Fruit fly (Drosophila melanogaster): ENCODE data around the gene CG2926.

CG2926 gene

DNA sequence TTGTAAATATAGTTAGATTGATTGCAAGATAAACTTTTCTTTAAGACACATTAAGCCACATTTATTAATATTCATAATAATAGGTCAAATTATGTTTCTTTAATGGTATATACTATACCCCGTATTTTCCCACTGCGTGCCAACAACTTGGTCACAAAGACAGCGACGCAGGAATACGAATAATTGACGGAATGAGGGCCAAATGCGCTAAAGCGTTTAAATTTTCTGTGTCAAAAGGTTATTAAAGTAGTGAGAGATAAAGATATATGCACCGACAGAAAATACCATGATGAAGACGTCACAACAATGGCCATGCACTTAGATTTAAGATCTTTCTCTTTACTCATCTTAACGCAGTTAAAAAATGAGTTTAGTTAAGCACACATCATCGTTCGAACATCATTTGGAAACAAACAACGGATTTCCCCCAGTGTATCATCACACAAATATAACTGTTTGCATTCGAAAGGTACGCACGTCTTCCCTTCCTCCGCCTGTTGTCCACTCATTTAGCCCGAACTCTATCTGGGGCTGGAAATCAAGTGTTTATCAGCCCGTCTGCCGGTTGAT, 32.3 kb upstream of the CG2926 start (continued):
- TF ChIP-seq HLH4C (GFP tag; IDR thresholded peaks at IDR 0.05; ENCODE audit: partially characterized antibody) (no peak), fd96Cb (tag; optimal IDR thresholded peaks at IDR 0.05) (peak; percentile 70), CG11695 (GFP tag; IDR thresholded peaks at IDR 0.05) (peak; percentile 41; the same call in 1 of the 3 replicates), lbe (GFP tag; optimal IDR thresholded peaks at IDR 0.05) (no peak), CG12942 (GFP tag; optimal IDR thresholded peaks at IDR 0.05) (peak; percentile 6), Mrtf (GFP tag; IDR thresholded peaks at IDR 0.05) (peak; percentile 65), Sry-β (GFP tag; optimal IDR thresholded peaks at IDR 0.05) (no peak), CG12071 (GFP tag; optimal IDR thresholded peaks at IDR 0.05) (no peak), CG6854 (GFP tag; optimal IDR thresholded peaks at IDR 0.05) (no peak), CG6654 (GFP tag; optimal IDR thresholded peaks at IDR 0.05) (peak; percentile 38), Dll (GFP tag; IDR thresholded peaks at IDR 0.05; ENCODE audit: partially characterized antibody) (no peak), CG7745 (tag; optimal IDR thresholded peaks at IDR 0.05) (no peak), NC2β (GFP tag; optimal IDR thresholded peaks at IDR 0.05) (peak; percentile 62), Fer3 (tag; optimal IDR thresholded peaks at IDR 0.05) (peak; percentile 58), br (optimal IDR thresholded peaks at IDR 0.05) (no peak), wdn (GFP tag; IDR thresholded peaks at IDR 0.05) (peak; percentile 30; the same call in 1 of the 2 replicates), D (optimal IDR thresholded peaks at IDR 0.05) (no peak), D (GFP tag; optimal IDR thresholded peaks at IDR 0.05) (peak; percentile 71), fd102C (GFP tag; optimal IDR thresholded peaks at IDR 0.05) (no peak), CG32772 (GFP tag; IDR thresholded peaks at IDR 0.05) (peak; percentile 32; the same call in 1 of the 2 replicates), hth (optimal IDR thresholded peaks at IDR 0.05) (no peak), CG30020 (tag; optimal IDR thresholded peaks at IDR 0.05) (peak; percentile 17), trem (tag; optimal IDR thresholded peaks at IDR 0.05) (peak; percentile 12), Fer1 (GFP tag; optimal IDR thresholded peaks at IDR 0.05) (peak; percentile 44), CG32532 (GFP tag; IDR thresholded peaks at IDR 0.05) (peak; percentile 60; the same call in 1 of the 2 replicates), Mes4 (GFP tag; optimal IDR thresholded peaks at IDR 0.05) (peak; percentile 70), CG4328 (GFP tag; optimal IDR thresholded peaks at IDR 0.05) (no peak), CG2202 (tag; optimal IDR thresholded peaks at IDR 0.05) (peak; percentile 27), disco-r (GFP tag; optimal IDR thresholded peaks at IDR 0.05) (no peak), caup (GFP tag; optimal IDR thresholded peaks at IDR 0.05; ENCODE audit: severe bottlenecking) (peak; percentile 51), CG13894 (tag; optimal IDR thresholded peaks at IDR 0.05) (no peak), CG12659 (GFP tag; optimal IDR thresholded peaks at IDR 0.05) (peak; percentile 62), CG1647 (GFP tag; optimal IDR thresholded peaks at IDR 0.05) (peak; percentile 18), ERR (GFP tag; optimal IDR thresholded peaks at IDR 0.05) (peak; percentile 43), CG9437 (GFP tag; optimal IDR thresholded peaks at IDR 0.05) (peak; percentile 76), gem (tag; optimal IDR thresholded peaks at IDR 0.05) (peak; percentile 74), Atf3 (GFP tag; optimal IDR thresholded peaks at IDR 0.05) (peak; percentile 21), chm (GFP tag; IDR thresholded peaks at IDR 0.05) (peak; percentile 62; the same call in 1 of the 2 replicates), rib (GFP tag; IDR thresholded peaks at IDR 0.05) (no peak), CG7786 (GFP tag; optimal IDR thresholded peaks at IDR 0.05) (peak; percentile 70), vvl (GFP tag; IDR thresholded peaks at IDR 0.05) (peak; percentile 81), CG9797 (GFP tag; optimal IDR thresholded peaks at IDR 0.05) (no peak), Kr (GFP tag; optimal IDR thresholded peaks at IDR 0.05) (no peak), Atf6 (GFP tag; IDR thresholded peaks at IDR 0.05) (peak; percentile 57; the same call in 1 of the 2 replicates), Chrac-16 (GFP tag; optimal IDR thresholded peaks at IDR 0.05) (peak; percentile 39), CG3726 (GFP tag; IDR thresholded peaks at IDR 0.05) (peak; percentile 59; the same call in 1 of the 3 replicates), fru (optimal IDR thresholded peaks at IDR 0.05) (no peak), CG5953 (GFP tag; IDR thresholded peaks at IDR 0.05) (peak; percentile 59; the same call in 1 of the 2 replicates), H15 (GFP tag; IDR thresholded peaks at IDR 0.05) (peak; percentile 24; the same call in 1 of the 3 replicates), Aef1 (GFP tag; IDR thresholded peaks at IDR 0.05) (peak; percentile 30; the same call in 1 of the 3 replicates), en (GFP tag; optimal IDR thresholded peaks at IDR 0.05) (peak; percentile 49)
